Fruit fly (Drosophila melanogaster) whole organism: Measurements from ENCODE around the gene woc.

Experiments used
- CG8478 ChIP-seq: fragments of >200 bp; optimal IDR thresholded peaks from 2 replicates; lab custom pipeline; 2018; ENCODE audit warnings: inconsistent platforms
- Dll ChIP-seq: fragments of >200 bp; optimal IDR thresholded peaks from 2 replicates; lab custom pipeline; 2017
- EcR ChIP-seq, 2 experiments: fragments of >200 bp; optimal IDR thresholded peaks; 2 replicates each; lab custom pipeline; 2017; ENCODE audit warnings: missing biosample characterization in 2 of 2, missing genetic modification characterization in 2 of 2, missing genetic modification reagents in 2 of 2
- pan ChIP-seq: fragments of >200 bp; optimal IDR thresholded peaks from 2 replicates; lab custom pipeline; 2017
- psq ChIP-seq: fragments of >200 bp; optimal IDR thresholded peaks from 2 replicates; lab custom pipeline; 2017
- usp ChIP-seq: fragments of >200 bp; optimal IDR thresholded peaks from 2 replicates; lab custom pipeline; 2017; ENCODE audit warnings: missing biosample characterization, missing genetic modification characterization, mixed read lengths

woc gene

dm6 chr3R:27263434-27264215, at the start of gene woc:
woc (minus strand) TSS chr3R:27264055.
- peak; percentile 6 for TF ChIP-seq Dll
- TF ChIP-seq usp, result no peak
- TF ChIP-seq CG8478 (lab: Kevin White, UChicago), result no peak

- TF ChIP-seq usp (no peak), pan (no peak), CG8478 (lab: Kevin White, UChicago) (no peak), EcR (GFP tag; optimal IDR thresholded peaks at IDR 0.05; lab: Kevin White, UChicago) (no peak), psq (no peak), Dll (no peak)
Measured at dm6 chr3R:27294113-27294512, 30.3 kb upstream of the woc start.

dm6 chr3R:27293065-27293464, 29.2 kb upstream of the woc start:
- no peak for TF ChIP-seq psq
- TF ChIP-seq usp, result no peak
- no peak for TF ChIP-seq Dll
- TF ChIP-seq EcR (GFP tag; optimal IDR thresholded peaks at IDR 0.05; lab: Kevin White, UChicago), result no peak
- TF ChIP-seq CG8478 (lab: Kevin White, UChicago), result no peak
- TF ChIP-seq pan, result no peak

- TF ChIP-seq pan (no peak), usp (no peak), psq (no peak), CG8478 (lab: Kevin White, UChicago) (no peak), EcR (GFP tag; optimal IDR thresholded peaks at IDR 0.05; lab: Kevin White, UChicago) (no peak), Dll (no peak)
Measured at dm6 chr3R:27292159-27292880, 28.5 kb upstream of the woc start, which contains the start of gene CG3348. CG3348 (minus strand) TSS chr3R:27292209.

- TF ChIP-seq Dll, result no peak
- TF ChIP-seq usp, result no peak
- no peak for TF ChIP-seq psq
- TF ChIP-seq CG8478 (lab: Kevin White, UChicago), result no peak
Measured at dm6 chr3R:27289638-27290037, 25.8 kb upstream of the woc start.

dm6 chr3R:27288202-27289135, 24.6 kb upstream of the woc start, which contains the start of the genes bigmax and Hmu:
bigmax (minus strand) TSS chr3R:27288526.
Hmu (plus strand) TSS chr3R:27288769.
- TF ChIP-seq Dll (peak; percentile 34), usp (no peak)

dm6 chr3R:27283645-27284044, 19.8 kb upstream of the woc start, which contains the start of gene CG3368:
CG3368 (plus strand) TSS chr3R:27283780.
- TF ChIP-seq Dll, result no peak
- no peak for TF ChIP-seq usp
- TF ChIP-seq EcR (GFP tag; optimal IDR thresholded peaks at IDR 0.05; lab: Kevin White, UChicago), result no peak
- TF ChIP-seq CG8478 (lab: Kevin White, UChicago), result no peak
- no peak for TF ChIP-seq psq
- no peak for TF ChIP-seq pan

- TF ChIP-seq Dll (no peak), CG8478 (lab: Kevin White, UChicago) (no peak), EcR (GFP tag; optimal IDR thresholded peaks at IDR 0.05; lab: Kevin White, UChicago) (no peak)
Measured at dm6 chr3R:27282286-27282685, 18.4 kb upstream of the woc start, which contains the start of gene mrt. mrt (minus strand) TSS chr3R:27282661.

dm6 chr3R:27281811-27282131, 17.9 kb upstream of the woc start:
- no peak for TF ChIP-seq psq

dm6 chr3R:27281022-27281810, 17.4 kb upstream of the woc start:
- TF ChIP-seq psq, result no peak
- peak; percentile 70 for TF ChIP-seq Dll

dm6 chr3R:27279478-27279877, 15.6 kb upstream of the woc start:
- no peak for TF ChIP-seq Dll
- TF ChIP-seq psq, result no peak
- TF ChIP-seq usp, result no peak
- no peak for TF ChIP-seq pan
- TF ChIP-seq CG8478 (lab: Kevin White, UChicago), result no peak
- no peak for TF ChIP-seq EcR (GFP tag; optimal IDR thresholded peaks at IDR 0.05; lab: Kevin White, UChicago)

- no peak for TF ChIP-seq Dll
Measured at dm6 chr3R:27274533-27275447, 10.9 kb upstream of the woc start, which contains the start of gene CG5938. CG5938 (plus strand) TSS chr3R:27274794.
